Worm (Caenorhabditis elegans) whole organism, midembryonic: Measurements from ENCODE around the gene nucl-1.

Experiments
- T22C8.4 ChIP-seq: fragments of 200-800 bp; sonication (Bioruptor generic); IDR thresholded peaks from 2 replicates; pipeline ENCODE4 v1.3.6; 2022; ENCODE audit warnings: missing genetic modification characterization, missing compliant biosample characterization
- cog-1 ChIP-seq: sonication (generic microtip); optimal IDR thresholded peaks from 2 replicates; lab custom pipeline; 2016; ENCODE audit warnings: missing genetic modification characterization, missing compliant biosample characterization
- flt-1 ChIP-seq: fragments of 200-800 bp; sonication (Bioruptor generic); IDR thresholded peaks from 2 replicates; pipeline ENCODE4 v1.3.6; 2022; ENCODE audit warnings: missing genetic modification characterization, missing compliant biosample characterization
- klf-2 ChIP-seq: fragments of 200-800 bp; sonication (Bioruptor generic); conservative IDR thresholded peaks from 2 replicates; pipeline ENCODE4 v1.3.6; 2022; ENCODE audit warnings: missing genetic modification reagents, missing genetic modification characterization, missing compliant biosample characterization
- med-1 ChIP-seq: sonication (generic microtip); optimal IDR thresholded peaks from 2 replicates; lab custom pipeline; 2017; ENCODE audit warnings: missing genetic modification characterization, mild to moderate bottlenecking, missing compliant biosample characterization, antibody characterized with exemption, missing genetic modification reagents; ENCODE audit not compliant: insufficient read depth
- ref-1 ChIP-seq: fragments of 200-800 bp; sonication (Bioruptor generic); conservative IDR thresholded peaks from 2 replicates; pipeline ENCODE4 v1.3.6; 2022; ENCODE audit warnings: missing genetic modification reagents, missing genetic modification characterization, missing compliant biosample characterization
- tab-1 ChIP-seq: fragments of 200-800 bp; sonication (Bioruptor generic); IDR thresholded peaks from 2 replicates; pipeline ENCODE4 v1.3.6; 2022; ENCODE audit warnings: missing genetic modification characterization, missing compliant biosample characterization
- ztf-23 ChIP-seq: fragments of 200-800 bp; sonication (Bioruptor generic); IDR thresholded peaks from 2 replicates; pipeline ENCODE4 v1.3.6; 2022; ENCODE audit warnings: missing genetic modification reagents, missing genetic modification characterization, missing compliant biosample characterization
- ztf-29 ChIP-seq: fragments of 200-800 bp; sonication (Bioruptor generic); IDR thresholded peaks from 2 replicates; pipeline ENCODE4 v1.3.6; 2022; ENCODE audit warnings: missing genetic modification reagents, missing genetic modification characterization, missing compliant biosample characterization

DNA sequence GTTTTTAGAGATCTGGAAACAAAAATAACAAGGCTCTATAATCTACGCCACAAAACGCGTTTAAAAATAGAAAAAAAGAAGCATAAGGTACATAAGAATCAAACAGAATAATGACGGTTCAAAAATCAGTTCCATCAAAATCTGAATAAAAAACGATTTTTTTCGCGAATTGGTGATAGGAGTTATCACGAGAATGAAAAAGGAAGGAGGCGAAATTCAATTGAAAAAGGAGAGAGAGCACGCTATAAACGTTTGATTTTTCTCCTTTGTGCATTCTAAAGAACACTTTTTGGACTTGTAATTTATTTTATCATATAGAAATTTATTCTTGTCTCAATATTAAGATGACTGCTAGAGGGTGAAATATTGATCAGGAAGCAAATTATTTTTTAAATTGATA, 38.0 kb downstream of the nucl-1 start:
- TF ChIP-seq ztf-29 (GFP tag; lab: Robert Waterston, UW), result no peak
- TF ChIP-seq ztf-23 (GFP tag; lab: Robert Waterston, UW), result no peak
- no peak for TF ChIP-seq med-1
- no peak for TF ChIP-seq cog-1 (tag; lab: Kevin White, UChicago)
- TF ChIP-seq klf-2 (GFP tag; lab: Robert Waterston, UW), result no peak
- TF ChIP-seq ref-1 (GFP tag; lab: Robert Waterston, UW), result no peak
- no peak for TF ChIP-seq tab-1 (GFP tag; lab: Robert Waterston, UW)
- TF ChIP-seq flt-1 (GFP tag; lab: Robert Waterston, UW), result no peak
- TF ChIP-seq T22C8.4 (GFP tag; lab: Robert Waterston, UW), result no peak
